Worm (Caenorhabditis elegans) whole organism, dauer: ENCODE measurements around the gene clec-41.

Source experiments
- unc-62 ChIP-seq: sonication (generic microtip); optimal IDR thresholded peaks from 2 replicates; lab custom pipeline; 2017; ENCODE audit warnings: missing biosample characterization, missing genetic modification reagents, missing genetic modification characterization

The clec-41 gene

DNA sequence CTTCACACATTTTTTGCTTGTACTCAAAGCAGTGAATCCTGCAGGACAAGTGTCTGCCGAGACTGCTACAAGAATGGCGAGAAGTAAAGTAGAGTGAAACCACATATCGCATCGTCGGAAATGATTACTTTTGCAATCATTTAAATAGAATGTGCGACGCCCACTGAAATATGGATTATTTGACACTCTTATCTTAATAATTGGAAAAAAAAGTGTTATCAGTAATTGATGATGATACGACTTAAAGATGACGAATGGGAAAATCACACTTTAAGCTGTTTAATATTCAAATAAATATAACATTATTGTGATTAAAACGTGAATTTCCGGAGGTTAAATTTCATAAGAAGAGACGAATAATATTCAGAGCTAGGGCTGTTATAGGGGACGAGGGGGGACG, at the start of gene clec-41:
TSS of gene clec-41 (minus strand) at position 147 of the 400 bp plus-strand sequence.
- no peak for TF ChIP-seq unc-62 (GFP tag; lab: Kevin White, UChicago)

DNA sequence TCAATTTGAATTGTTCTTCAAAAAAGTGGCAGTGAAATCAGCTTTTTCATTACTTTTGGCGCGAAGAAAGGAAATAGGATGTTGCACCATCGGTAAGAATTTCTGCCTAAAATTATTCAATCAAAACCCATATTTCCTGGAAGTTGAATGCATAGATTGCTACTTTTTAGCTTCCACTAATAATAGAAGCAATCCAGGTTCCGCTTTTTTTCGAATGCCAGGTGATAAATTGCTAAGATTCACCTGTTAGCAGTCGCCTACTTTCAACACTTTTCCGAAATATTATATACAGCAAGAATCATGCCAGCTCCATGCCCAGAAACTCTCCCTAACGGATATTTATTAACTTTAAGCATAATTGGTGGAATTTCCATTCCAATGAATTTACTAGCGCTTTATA, 47.5 kb upstream of the clec-41 start, which contains the start of gene sri-6:
TSS of gene sri-6 (plus strand) at position 301 of the 400 bp plus-strand sequence.
- no peak for TF ChIP-seq unc-62 (GFP tag; lab: Kevin White, UChicago)

DNA sequence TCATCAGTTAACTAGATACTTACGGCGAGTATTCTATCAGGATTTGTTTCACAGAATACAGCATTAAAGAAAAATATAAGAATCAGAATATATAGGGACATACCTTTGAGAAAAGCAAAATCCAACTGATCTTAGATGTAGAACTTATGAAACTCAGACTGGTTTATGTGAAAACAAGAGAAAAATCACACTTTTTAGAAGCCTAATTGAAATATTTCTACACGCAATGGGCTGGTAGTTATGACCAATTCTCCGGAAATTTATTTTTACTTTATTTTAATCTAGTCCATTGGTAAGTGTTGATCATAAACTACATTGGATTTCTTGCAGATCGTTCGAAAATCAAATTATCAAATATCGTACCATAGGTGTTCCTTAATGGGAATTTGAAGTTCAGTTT, 46.2 kb upstream of the clec-41 start, which contains the start of gene T09E8.4:
TSS of gene T09E8.4 (minus strand) at position 101 of the 400 bp plus-strand sequence.
- no peak for TF ChIP-seq unc-62 (GFP tag; lab: Kevin White, UChicago)

DNA sequence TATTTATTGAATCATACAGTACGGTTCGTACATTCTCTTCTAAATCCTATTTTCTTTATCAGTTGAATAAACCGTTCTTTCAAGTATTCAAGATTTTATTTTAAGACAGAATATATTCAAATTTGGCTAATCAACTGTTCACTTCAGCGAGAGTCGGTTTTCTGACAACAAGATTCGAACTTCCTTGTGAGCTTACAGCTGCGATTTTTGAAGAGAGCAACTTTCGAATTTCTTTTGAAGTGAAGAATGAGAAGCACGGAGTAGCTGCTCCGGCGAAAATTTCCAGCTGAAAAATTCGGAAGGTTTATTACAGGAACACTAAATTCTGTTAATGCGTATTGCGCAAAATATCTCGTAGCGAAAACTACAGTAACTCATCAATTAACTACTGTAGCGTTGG, 43.5 kb upstream of the clec-41 start:
- no peak for TF ChIP-seq unc-62 (GFP tag; lab: Kevin White, UChicago)

DNA sequence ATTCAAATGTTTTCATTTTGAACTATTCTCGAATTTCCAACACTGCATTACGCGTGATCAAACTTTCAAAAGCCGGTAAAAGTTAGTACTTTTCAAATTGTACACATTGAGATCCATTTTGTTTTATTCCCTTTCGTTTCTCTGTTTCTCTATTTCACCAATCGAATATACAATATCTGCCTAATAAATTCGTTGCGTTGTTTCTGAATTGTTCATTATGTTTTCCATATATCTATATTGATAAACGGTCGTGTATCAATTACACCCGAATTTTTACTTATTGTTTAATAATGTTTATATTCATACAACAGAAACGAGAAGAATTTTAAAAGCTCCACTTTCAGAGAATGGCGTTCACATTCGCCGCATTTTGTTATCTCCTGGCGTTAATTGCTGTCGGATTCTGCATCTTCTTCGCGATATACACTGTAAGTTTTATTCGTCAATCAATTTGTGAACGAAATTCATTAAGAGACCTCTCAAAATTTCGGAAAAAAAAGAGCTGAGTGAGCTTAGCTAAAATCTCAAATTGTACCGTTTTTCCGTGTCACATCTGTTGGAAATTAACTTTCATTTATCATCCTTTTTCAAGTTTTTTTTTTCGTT, 42.2 kb upstream of the clec-41 start, which contains the start of gene cni-1:
TSS of gene cni-1 (plus strand) at position 345 of the 606 bp plus-strand sequence.
- TF ChIP-seq unc-62 (GFP tag; lab: Kevin White, UChicago) = no peak

DNA sequence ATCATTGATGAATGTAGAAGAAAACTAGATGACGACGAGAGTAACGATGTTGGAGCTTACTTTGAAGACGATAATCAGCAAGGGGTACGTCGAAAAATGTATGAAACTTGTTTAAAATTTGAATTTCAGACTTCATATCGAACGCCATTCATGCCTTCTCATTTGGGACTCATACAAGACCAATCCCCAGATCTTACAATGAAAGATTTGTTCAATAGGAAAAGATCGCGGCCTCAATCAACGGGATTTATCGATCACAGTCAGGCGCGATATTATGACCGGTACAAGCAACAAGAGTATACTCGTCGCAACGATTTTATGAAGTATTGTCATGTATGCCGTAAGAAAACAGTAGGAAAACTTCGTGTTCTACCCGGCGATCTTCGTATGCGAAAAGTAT, 38.9 kb upstream of the clec-41 start:
- no peak for TF ChIP-seq unc-62 (GFP tag; lab: Kevin White, UChicago)

DNA sequence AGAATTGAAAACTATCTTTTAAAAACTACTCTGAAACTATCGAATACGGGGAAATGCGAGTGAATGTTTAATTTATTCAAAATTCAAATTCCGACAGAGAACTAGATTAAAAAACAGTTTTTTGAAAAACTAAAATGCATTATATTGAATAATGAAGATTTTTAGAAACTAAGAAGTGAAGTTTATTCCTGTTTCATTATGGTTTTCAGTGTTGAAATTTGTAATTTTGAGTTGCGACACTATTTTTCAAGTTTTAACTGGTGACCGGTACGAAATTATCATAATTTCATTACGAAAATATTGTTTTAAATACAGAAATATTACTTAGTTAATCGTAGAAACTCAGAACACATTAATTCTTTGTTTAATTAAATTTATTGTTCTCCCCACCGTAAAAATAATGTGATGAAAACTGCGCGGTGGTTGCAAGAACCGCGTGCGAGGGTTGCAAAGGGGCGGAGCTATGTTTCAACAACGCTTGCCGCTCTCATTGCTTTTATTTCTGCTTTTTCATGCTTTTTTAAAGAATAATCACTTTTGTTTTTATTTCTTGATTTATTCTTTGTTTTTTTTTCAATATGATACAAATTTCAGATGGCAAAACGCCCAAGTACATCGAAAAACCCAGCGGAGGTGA, 38.3 kb upstream of the clec-41 start, which contains the start of gene him-17:
TSS of gene him-17 (plus strand) at position 595 of the 637 bp plus-strand sequence.
- no peak for TF ChIP-seq unc-62 (GFP tag; lab: Kevin White, UChicago)

DNA sequence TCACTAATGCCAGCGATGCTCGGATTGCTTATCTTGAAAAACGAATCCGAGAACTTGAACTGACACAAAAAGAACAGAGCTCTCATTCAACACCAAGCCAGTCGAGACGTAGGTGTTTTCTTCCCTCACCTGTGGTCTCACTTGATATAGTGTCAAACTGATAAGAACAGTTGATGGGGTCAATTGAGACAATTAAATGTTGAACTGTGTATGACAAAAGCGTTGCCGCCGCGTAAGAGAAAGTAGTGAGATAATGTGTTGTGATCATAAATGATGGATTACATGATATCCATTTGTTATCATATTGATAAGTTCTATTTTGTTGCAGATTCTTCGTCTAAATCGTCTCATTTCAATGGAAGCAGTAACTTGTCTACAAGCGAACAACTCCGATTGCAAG, 35.8 kb upstream of the clec-41 start:
- TF ChIP-seq unc-62 (GFP tag; lab: Kevin White, UChicago) = no peak

DNA sequence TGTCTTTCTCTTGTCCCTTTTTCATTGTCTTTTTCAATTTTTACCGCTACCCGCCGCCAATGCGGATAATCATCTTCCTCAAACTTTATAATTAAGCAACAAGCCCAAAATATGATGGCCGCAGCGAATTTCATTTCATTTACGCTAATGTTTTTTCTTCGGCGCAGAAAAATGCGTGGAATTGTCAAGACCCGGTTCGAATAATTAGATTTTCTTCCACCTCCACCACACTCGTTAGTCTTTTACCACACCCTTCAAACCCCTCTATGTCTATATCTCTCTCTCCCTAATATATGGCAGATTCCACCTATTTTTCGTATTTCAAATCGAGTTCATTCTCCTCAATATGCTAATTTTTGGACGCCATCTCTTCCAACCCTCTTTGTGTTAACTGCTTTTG, 32.6 kb upstream of the clec-41 start:
- TF ChIP-seq unc-62 (GFP tag; lab: Kevin White, UChicago) = no peak

DNA sequence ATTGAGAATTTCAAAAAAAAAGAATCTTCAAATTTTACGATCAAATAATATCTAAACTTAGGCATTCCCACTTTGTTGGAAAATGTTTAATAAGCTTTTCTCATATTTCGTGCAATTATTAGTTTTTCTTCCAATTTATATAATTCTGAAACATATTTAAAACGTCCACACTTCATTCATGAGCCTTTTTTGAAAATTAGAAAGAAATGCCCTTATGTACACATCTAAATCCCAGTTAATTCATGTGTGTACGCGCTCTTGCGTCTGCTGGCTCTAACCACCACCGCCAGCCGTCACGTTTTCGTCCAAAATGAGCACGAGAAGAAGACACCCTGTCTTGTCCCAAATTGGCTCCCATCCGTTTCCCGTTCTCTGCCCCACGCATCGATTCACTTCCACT, 28.7 kb upstream of the clec-41 start:
- no peak for TF ChIP-seq unc-62 (GFP tag; lab: Kevin White, UChicago)

DNA sequence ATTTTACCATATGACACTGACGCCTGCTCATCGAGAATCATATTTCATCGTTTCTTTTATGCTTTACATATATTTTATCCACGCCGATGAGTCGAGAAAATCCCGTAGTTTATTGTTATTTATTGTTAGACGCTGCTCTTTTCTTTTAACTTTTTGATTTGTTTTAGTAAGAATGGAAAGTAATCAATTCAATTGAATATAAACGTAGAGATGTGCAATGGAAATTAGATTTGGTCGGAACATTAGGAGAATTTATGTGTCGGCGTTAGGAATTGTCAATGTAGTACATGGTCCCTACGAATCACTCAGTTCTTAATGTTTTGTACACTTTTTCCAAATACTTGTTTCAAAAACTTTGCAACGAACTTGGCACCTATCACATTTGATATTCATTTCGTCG, 27.3 kb upstream of the clec-41 start:
- TF ChIP-seq unc-62 (GFP tag; lab: Kevin White, UChicago) = no peak

DNA sequence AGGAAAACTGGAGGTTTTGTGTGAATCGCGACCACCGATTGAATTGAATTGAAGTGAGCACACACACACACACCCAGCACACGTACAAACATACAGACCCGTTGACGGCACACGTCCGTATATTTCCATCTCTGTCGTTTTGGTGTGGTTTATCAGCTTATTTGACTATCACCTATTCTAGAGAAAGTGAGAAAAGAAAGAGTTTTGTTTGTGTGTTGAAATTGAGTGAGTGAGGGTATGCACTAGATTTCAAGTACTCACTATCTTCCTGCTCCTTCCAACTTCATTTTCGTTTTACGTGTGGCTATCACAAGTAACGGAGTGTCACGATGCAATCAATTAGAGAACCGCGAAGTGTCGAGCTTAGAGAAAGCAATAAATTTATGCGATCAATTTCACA, 25.9 kb upstream of the clec-41 start:
- TF ChIP-seq unc-62 (GFP tag; lab: Kevin White, UChicago) = no peak

DNA sequence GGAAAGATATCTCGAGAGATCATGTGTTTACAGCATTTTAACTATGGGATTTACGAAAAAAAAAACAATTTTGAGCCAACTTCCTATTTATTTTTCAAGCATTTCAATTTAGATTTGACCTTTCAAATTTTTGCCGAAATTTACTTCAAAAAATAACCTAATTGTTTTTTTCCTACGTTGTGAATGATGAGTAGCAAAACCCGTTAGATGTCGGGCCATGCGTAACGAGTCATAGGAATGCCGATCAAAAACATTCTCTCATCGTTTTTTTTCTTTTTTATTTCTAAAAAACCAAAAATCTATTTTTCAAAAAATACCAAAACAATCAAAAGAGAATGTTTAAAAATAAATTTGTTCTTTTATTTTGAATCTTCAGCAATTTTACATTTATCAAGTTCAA, 25.0 kb upstream of the clec-41 start:
- TF ChIP-seq unc-62 (GFP tag; lab: Kevin White, UChicago) = no peak

DNA sequence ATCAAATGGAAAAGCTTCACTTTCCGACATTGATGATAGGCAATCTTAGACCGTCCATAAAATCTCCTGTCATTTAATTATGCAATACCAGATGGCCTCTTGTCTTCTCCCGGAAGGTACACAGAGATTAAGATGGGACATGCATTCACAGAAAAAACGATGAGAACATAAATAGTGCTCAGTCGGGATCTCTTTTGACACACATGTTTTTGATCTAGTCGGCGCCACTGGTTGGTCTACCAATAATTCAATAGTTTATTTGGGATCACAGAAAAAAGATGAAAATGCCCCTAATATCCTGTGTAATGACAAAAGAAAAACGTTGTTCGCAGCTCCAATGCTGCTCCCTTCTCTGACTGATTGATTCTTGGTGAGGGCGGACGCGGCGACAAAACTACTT, 23.2 kb upstream of the clec-41 start:
- no peak for TF ChIP-seq unc-62 (GFP tag; lab: Kevin White, UChicago)

DNA sequence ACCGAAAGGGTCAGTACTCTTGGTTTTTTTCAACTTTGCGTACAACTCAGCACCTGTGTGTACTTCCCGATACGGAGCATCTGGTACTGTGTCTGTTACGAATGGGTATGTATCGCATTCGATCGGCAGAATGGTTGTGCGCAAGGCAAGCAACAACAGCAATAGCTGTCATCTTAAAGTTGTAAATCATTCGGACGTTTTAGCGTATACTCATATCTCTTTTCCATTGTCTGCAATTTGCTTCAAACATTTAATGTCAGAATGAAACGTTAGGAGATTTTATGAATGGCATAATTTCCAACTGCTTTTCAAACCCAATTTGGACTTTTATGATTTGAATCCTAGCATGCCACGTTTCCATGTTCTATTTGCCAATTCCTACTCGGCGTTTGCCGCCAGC, 19.2 kb upstream of the clec-41 start:
- no peak for TF ChIP-seq unc-62 (GFP tag; lab: Kevin White, UChicago)

DNA sequence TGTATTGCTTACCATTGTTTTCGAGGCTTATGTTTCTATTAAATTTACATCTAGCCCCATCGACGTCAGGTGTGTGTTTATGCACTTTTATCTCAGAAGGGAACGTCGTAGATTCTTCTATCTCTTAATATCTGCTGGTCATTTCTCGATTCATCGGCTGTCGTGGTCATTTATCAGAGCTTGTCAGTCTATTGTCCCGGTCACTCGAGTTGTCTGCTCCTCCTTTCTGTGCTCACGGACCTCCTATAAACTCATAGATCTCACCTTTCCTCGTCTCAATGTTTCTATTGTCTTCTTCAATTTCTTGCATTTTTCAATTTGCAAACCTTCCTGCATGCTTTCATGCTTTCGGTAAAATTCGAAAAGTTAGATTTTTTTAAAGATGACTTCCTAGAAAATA, 16.3 kb upstream of the clec-41 start:
- no peak for TF ChIP-seq unc-62 (GFP tag; lab: Kevin White, UChicago)

DNA sequence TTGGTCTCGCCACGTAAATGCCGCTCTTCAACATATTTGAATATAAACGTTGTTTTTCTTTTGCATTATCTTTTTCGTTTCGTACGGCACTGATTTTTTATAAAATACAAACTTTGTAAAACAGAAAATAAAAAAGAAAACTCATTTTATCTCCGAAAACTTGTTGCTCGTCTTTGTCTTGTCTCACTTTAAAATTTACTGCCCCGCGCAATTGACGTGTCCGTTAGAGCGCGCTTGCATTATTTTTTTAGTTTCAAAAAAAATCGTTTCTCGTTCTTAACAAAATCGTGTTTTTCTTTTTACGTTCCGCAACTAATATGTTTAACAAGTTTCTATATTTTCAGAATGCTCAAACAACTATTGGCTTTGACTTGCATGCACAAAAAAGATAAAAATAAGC, 14.7 kb upstream of the clec-41 start, which contains the start of gene noca-1:
TSS of gene noca-1 (plus strand) at position 345 of the 400 bp plus-strand sequence.
- TF ChIP-seq unc-62 (GFP tag; lab: Kevin White, UChicago) = no peak
